Worm (Caenorhabditis elegans): Measurements from ENCODE around the gene srh-56.

DNA sequence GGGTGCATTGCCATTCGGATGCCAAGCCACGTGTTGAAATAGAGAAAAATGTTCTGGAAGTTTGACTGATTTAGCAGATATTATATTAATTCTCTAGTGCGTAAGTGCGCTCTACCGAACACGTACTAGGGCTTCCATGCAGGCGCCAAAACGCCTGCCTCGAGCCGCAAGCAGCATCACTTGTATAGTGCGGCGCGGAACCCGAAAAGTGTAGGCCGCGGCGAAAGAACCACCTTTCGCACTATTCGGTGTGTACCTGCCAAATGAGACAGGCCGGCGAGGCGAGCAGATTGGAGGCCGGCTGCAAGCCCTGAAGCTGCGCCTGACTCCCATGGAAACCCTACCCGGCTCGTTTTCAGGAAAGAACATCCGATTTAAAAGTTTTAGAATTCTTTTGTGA is 32.1 kb upstream of the srh-56 start:
- TF ChIP-seq hmg-1.1 (GFP tag; IDR thresholded peaks at IDR 0.05) (no peak), lir-3 (tag; optimal IDR thresholded peaks at IDR 0.05) (no peak), nhr-6 (tag; optimal IDR thresholded peaks at IDR 0.05) (no peak), dve-1 (tag; optimal IDR thresholded peaks at IDR 0.05; ENCODE audit: insufficient read depth) (no peak), sdz-12 (GFP tag; optimal IDR thresholded peaks at IDR 0.05) (no peak), lin-15B (tag; optimal IDR thresholded peaks at IDR 0.05) (no peak), nhr-25 (tag; optimal IDR thresholded peaks at IDR 0.05; ENCODE audit: borderline replicate concordance, insufficient read depth) (no peak), ceh-28 (tag; optimal IDR thresholded peaks at IDR 0.05) (no peak), lsy-2 (tag; optimal IDR thresholded peaks at IDR 0.05) (no peak), madf-5 (GFP tag; IDR thresholded peaks at IDR 0.05) (no peak), skn-1 (tag; optimal IDR thresholded peaks at IDR 0.05) (no peak), mdt-29 (GFP tag; IDR thresholded peaks at IDR 0.05) (no peak)

Measured in whole organism, L4 larva.